Fruit fly (Drosophila melanogaster): ENCODE measurements around the gene CG43115.

CG43115 gene

DNA sequence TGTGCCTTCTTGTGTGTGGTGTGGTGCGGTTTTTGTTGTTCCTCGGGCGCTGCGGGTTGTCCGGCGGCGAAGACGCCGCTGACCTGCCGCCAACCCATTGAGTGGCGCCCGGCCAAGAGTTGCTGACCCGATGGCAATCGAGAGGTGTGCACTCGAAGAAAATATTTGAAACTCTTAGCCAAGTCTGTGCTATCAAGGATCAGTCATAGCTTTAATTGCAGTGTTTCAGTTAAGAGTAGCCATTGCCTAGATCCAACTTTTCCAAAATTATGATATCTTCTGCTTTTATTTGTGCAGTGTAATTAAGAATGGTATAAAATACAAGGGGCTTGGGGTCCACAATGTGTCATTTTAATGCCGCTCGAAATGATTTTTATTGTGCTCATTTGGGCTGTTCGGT lies 41.6 kb downstream of the CG43115 start (continued):
- TF ChIP-seq CG7556 (GFP tag; optimal IDR thresholded peaks at IDR 0.05): peak; percentile 43
- TF ChIP-seq Oli (tag; optimal IDR thresholded peaks at IDR 0.05): peak; percentile 58
- TF ChIP-seq pfk (GFP tag; optimal IDR thresholded peaks at IDR 0.05): no peak
- peak in 1 of 2 experiments; percentile 45 for TF ChIP-seq dpn (GFP tag; optimal IDR thresholded peaks at IDR 0.05)
- no peak for TF ChIP-seq al (GFP tag; IDR thresholded peaks at IDR 0.05)
- TF ChIP-seq fd64A (GFP tag; optimal IDR thresholded peaks at IDR 0.05): no peak
- no peak for TF ChIP-seq hbn (GFP tag; IDR thresholded peaks at IDR 0.05; ENCODE audit: partially characterized antibody)
- TF ChIP-seq ATbp (GFP tag; optimal IDR thresholded peaks at IDR 0.05): peak; percentile 33
- TF ChIP-seq CG33557 (GFP tag; optimal IDR thresholded peaks at IDR 0.05): no peak
- peak; percentile 68 for TF ChIP-seq chn (GFP tag; optimal IDR thresholded peaks at IDR 0.05)
- peak; percentile 40 for TF ChIP-seq CG10654 (GFP tag; optimal IDR thresholded peaks at IDR 0.05)
- peak; percentile 65 for TF ChIP-seq CG9727 (GFP tag; optimal IDR thresholded peaks at IDR 0.05)
- TF ChIP-seq dysf (GFP tag; IDR thresholded peaks at IDR 0.05): peak; percentile 61; the same call in 2 of the 3 replicates
- TF ChIP-seq seq (GFP tag; IDR thresholded peaks at IDR 0.05): 0 out of 2 replicates have a peak, but pooled peaks have one; percentile 21
- no peak for TF ChIP-seq CG4854 (GFP tag; optimal IDR thresholded peaks at IDR 0.05)
- no peak for TF ChIP-seq tll (GFP tag; optimal IDR thresholded peaks at IDR 0.05)
- TF ChIP-seq CG10274 (GFP tag; optimal IDR thresholded peaks at IDR 0.05): no peak
- TF ChIP-seq CG12942 (GFP tag; optimal IDR thresholded peaks at IDR 0.05): peak; percentile 35
- TF ChIP-seq Trl (optimal IDR thresholded peaks at IDR 0.05): no peak
- TF ChIP-seq Trl (GFP tag; optimal IDR thresholded peaks at IDR 0.05): no peak
- peak; percentile 0 for TF ChIP-seq CG12769 (tag; optimal IDR thresholded peaks at IDR 0.05)
- TF ChIP-seq Scr (GFP tag; IDR thresholded peaks at IDR 0.05; ENCODE audit: partially characterized antibody): no peak
- TF ChIP-seq E2f1 (GFP tag; IDR thresholded peaks at IDR 0.05): peak; percentile 58
- TF ChIP-seq kah (GFP tag; optimal IDR thresholded peaks at IDR 0.05): no peak
- no peak for TF ChIP-seq sr (GFP tag; IDR thresholded peaks at IDR 0.05)
- no peak for TF ChIP-seq corto (GFP tag; optimal IDR thresholded peaks at IDR 0.05)
- TF ChIP-seq CG3847 (GFP tag; IDR thresholded peaks at IDR 0.05): no peak
- peak; percentile 55 for TF ChIP-seq phol (tag; optimal IDR thresholded peaks at IDR 0.05)
- peak; percentile 9 for TF ChIP-seq slp2 (GFP tag; optimal IDR thresholded peaks at IDR 0.05)
- no peak for TF ChIP-seq gcm2 (GFP tag; optimal IDR thresholded peaks at IDR 0.05)
- peak; percentile 35 for TF ChIP-seq Abd-B (GFP tag; optimal IDR thresholded peaks at IDR 0.05)
- TF ChIP-seq CG11696 (GFP tag; IDR thresholded peaks at IDR 0.05): no peak
- no peak for TF ChIP-seq CG9876 (GFP tag; optimal IDR thresholded peaks at IDR 0.05)
- TF ChIP-seq CG17568 (GFP tag; optimal IDR thresholded peaks at IDR 0.05): no peak
- no peak for TF ChIP-seq Jarid2 (GFP tag; optimal IDR thresholded peaks at IDR 0.05)
- no peak for TF ChIP-seq CG10462 (GFP tag; optimal IDR thresholded peaks at IDR 0.05)
- TF ChIP-seq sd (tag; optimal IDR thresholded peaks at IDR 0.05): no peak
- peak; percentile 16 for TF ChIP-seq NC2α (GFP tag; optimal IDR thresholded peaks at IDR 0.05)
- TF ChIP-seq tx (GFP tag; optimal IDR thresholded peaks at IDR 0.05): no peak
- no peak for TF ChIP-seq CG12744 (GFP tag; optimal IDR thresholded peaks at IDR 0.05)
- TF ChIP-seq B-H2 (GFP tag; optimal IDR thresholded peaks at IDR 0.05): no peak
- TF ChIP-seq dati (GFP tag; IDR thresholded peaks at IDR 0.05): no peak
- no peak for TF ChIP-seq CG2199 (GFP tag; IDR thresholded peaks at IDR 0.05)
- TF ChIP-seq Side (GFP tag; optimal IDR thresholded peaks at IDR 0.05): no peak
- no peak for TF ChIP-seq sens-2 (GFP tag; IDR thresholded peaks at IDR 0.05)
- TF ChIP-seq CG4360 (GFP tag; IDR thresholded peaks at IDR 0.05): peak; percentile 14; the same call in 1 of the 2 replicates
- peak; percentile 15 for TF ChIP-seq CG15601 (tag; optimal IDR thresholded peaks at IDR 0.05)
- peak; percentile 17 for TF ChIP-seq Usf (GFP tag; optimal IDR thresholded peaks at IDR 0.05)
- TF ChIP-seq cwo (GFP tag; optimal IDR thresholded peaks at IDR 0.05): no peak
- no peak for TF ChIP-seq CG9215 (GFP tag; IDR thresholded peaks at IDR 0.05)
- TF ChIP-seq bbx (GFP tag; IDR thresholded peaks at IDR 0.05; ENCODE audit: partially characterized antibody): no peak

Data from whole organism, embryonic.